Fruit fly (Drosophila melanogaster) whole organism, pupa: ENCODE data around the gene CG31848.

Source experiments
- CG10348 ChIP-seq: fragments of 200-800 bp; sonication (Bioruptor generic); IDR thresholded peaks from 2 replicates; pipeline ENCODE4 v1.3.6; 2022; ENCODE audit warnings: missing biosample characterization, missing genetic modification characterization
- CG12605 ChIP-seq: fragments of 200-800 bp; sonication (Bioruptor generic); IDR thresholded peaks from 2 replicates; pipeline ENCODE4 v1.3.6; 2022; ENCODE audit warnings: missing biosample characterization, missing genetic modification characterization
- CG13204 ChIP-seq: fragments of 200-800 bp; sonication (Bioruptor generic); optimal IDR thresholded peaks from 2 replicates; lab custom pipeline; 2018; ENCODE audit warnings: missing biosample characterization, mild to moderate bottlenecking, missing genetic modification characterization, moderate library complexity
- CG14655 ChIP-seq: fragments of 200-800 bp; sonication (Bioruptor generic); optimal IDR thresholded peaks from 3 replicates; lab custom pipeline; 2017; ENCODE audit warnings: mild to moderate bottlenecking, missing biosample characterization, missing genetic modification reagents, missing genetic modification characterization
- CG15710 ChIP-seq: fragments of 200-800 bp; sonication (Bioruptor generic); optimal IDR thresholded peaks from 2 replicates; lab custom pipeline; 2018; ENCODE audit warnings: missing biosample characterization, mild to moderate bottlenecking, missing genetic modification characterization, moderate library complexity
- CG17806 ChIP-seq: fragments of 200-800 bp; sonication (Bioruptor generic); optimal IDR thresholded peaks from 2 replicates; lab custom pipeline; 2018; ENCODE audit warnings: missing biosample characterization, mild to moderate bottlenecking, missing genetic modification characterization, moderate library complexity
- CG32121 ChIP-seq: fragments of 200-800 bp; sonication (Bioruptor generic); IDR thresholded peaks from 2 replicates; pipeline ENCODE4 v1.3.6; 2022; ENCODE audit warnings: missing biosample characterization, missing genetic modification characterization
- CG34367 ChIP-seq: fragments of 200-800 bp; sonication (Bioruptor generic); optimal IDR thresholded peaks from 2 replicates; lab custom pipeline; 2018; ENCODE audit warnings: missing biosample characterization, mild to moderate bottlenecking, missing genetic modification characterization
- CG4496 ChIP-seq: fragments of 200-800 bp; sonication (Bioruptor generic); IDR thresholded peaks from 3 replicates; pipeline ENCODE4 v1.3.6; 2022; ENCODE audit warnings: missing biosample characterization, missing genetic modification characterization
- CG8159 ChIP-seq: fragments of 200-800 bp; sonication (Bioruptor generic); optimal IDR thresholded peaks from 3 replicates; lab custom pipeline; 2018; ENCODE audit warnings: missing biosample characterization, mild to moderate bottlenecking, missing genetic modification characterization, moderate library complexity
- CG8301 ChIP-seq: fragments of 200-800 bp; sonication (Bioruptor generic); optimal IDR thresholded peaks from 2 replicates; lab custom pipeline; 2018; ENCODE audit warnings: missing biosample characterization, mild to moderate bottlenecking, missing genetic modification characterization
- CG9948 ChIP-seq: fragments of 200-800 bp; sonication (Bioruptor generic); optimal IDR thresholded peaks from 2 replicates; lab custom pipeline; 2018; ENCODE audit warnings: missing biosample characterization, mild to moderate bottlenecking, missing genetic modification characterization, moderate library complexity
- D1 ChIP-seq: fragments of 200-800 bp; sonication (Bioruptor generic); optimal IDR thresholded peaks from 2 replicates; lab custom pipeline; 2018; ENCODE audit warnings: missing biosample characterization, mild to moderate bottlenecking, missing genetic modification characterization, moderate library complexity
- EcR ChIP-seq: fragments of 200-800 bp; sonication (Bioruptor generic); optimal IDR thresholded peaks from 3 replicates; lab custom pipeline; 2019; ENCODE audit warnings: missing biosample characterization, missing genetic modification characterization, mild to moderate bottlenecking, moderate library complexity, missing genetic modification reagents
- Ets98B ChIP-seq: fragments of 200-800 bp; sonication (Bioruptor generic); IDR thresholded peaks from 2 replicates; pipeline ENCODE4 v1.3.6; 2022; ENCODE audit warnings: missing biosample characterization, missing genetic modification characterization
- Pif1A ChIP-seq: fragments of 200-800 bp; sonication (Bioruptor generic); optimal IDR thresholded peaks from 3 replicates; lab custom pipeline; 2016; ENCODE audit warnings: missing biosample characterization, missing genetic modification characterization
- Pif1B ChIP-seq: fragments of 200-800 bp; sonication (Bioruptor generic); optimal IDR thresholded peaks from 3 replicates; lab custom pipeline; 2016; ENCODE audit warnings: missing biosample characterization, missing genetic modification characterization
- Snoo ChIP-seq: fragments of 200-800 bp; sonication (Bioruptor generic); optimal IDR thresholded peaks from 3 replicates; lab custom pipeline; 2017; ENCODE audit warnings: missing biosample characterization, mild to moderate bottlenecking, missing genetic modification characterization, inconsistent platforms
- fd96Ca ChIP-seq: fragments of 200-800 bp; sonication (Bioruptor generic); IDR thresholded peaks from 3 replicates; pipeline ENCODE4 v1.3.6; 2022; ENCODE audit warnings: missing biosample characterization, missing genetic modification characterization
- gl ChIP-seq: fragments of 200-800 bp; sonication (Bioruptor generic); optimal IDR thresholded peaks from 2 replicates; lab custom pipeline; 2018; ENCODE audit warnings: missing biosample characterization, mild to moderate bottlenecking, missing genetic modification characterization
- rn ChIP-seq: fragments of 200-800 bp; sonication (Bioruptor generic); IDR thresholded peaks from 2 replicates; pipeline ENCODE4 v1.3.6; 2022; ENCODE audit warnings: missing biosample characterization, missing genetic modification characterization

CG31848 gene

DNA sequence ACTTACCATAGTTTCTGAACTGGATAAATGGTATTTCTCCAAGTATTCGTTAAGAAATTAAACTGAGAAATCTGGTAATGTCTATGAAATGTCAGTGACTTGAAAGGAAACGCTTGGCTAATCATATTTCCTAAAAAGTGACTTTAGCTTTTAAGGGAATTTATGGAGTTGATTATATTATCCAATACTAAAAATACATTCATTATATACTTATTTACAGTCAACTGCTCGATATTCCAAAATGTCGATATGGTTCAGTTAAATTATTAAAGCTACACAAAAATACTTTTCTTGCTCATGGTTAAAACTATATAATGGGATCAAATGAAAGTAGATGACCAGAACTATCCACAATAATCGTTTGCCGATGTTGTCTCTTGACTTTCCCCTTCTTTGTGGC is at the start of gene CG31848:
CG31848 (minus strand) TSS at position 101 of the 400 bp plus-strand sequence.
- TF ChIP-seq CG14655 (GFP tag; lab: Kevin White, UChicago) (no peak), Pif1A (GFP tag; lab: Kevin White, UChicago) (no peak), CG32121 (no peak), CG8159 (tag; lab: Kevin White, UChicago) (no peak), CG34367 (tag; lab: Kevin White, UChicago) (no peak), Snoo (tag; lab: Kevin White, UChicago) (no peak), fd96Ca (GFP tag; lab: Robert Waterston, UW) (no peak), CG13204 (GFP tag; lab: Kevin White, UChicago) (no peak), CG9948 (no peak)

- TF ChIP-seq CG8159 (tag; lab: Kevin White, UChicago) = no peak
- no peak for TF ChIP-seq CG15710
- no peak for TF ChIP-seq gl (tag; lab: Kevin White, UChicago)
- no peak for TF ChIP-seq CG14655 (GFP tag; lab: Kevin White, UChicago)
- TF ChIP-seq CG13204 (GFP tag; lab: Kevin White, UChicago) = no peak
- TF ChIP-seq CG10348 (GFP tag; lab: Robert Waterston, UW) = no peak
- TF ChIP-seq CG12605 (GFP tag; lab: Robert Waterston, UW) = no peak
- TF ChIP-seq Snoo (tag; lab: Kevin White, UChicago) = no peak
- no peak for TF ChIP-seq fd96Ca (GFP tag; lab: Robert Waterston, UW)
- TF ChIP-seq Pif1A (GFP tag; lab: Kevin White, UChicago) = no peak
- TF ChIP-seq rn (GFP tag; lab: Robert Waterston, UW) = no peak
- no peak for TF ChIP-seq CG4496
- TF ChIP-seq Pif1B (GFP tag; lab: Kevin White, UChicago) = no peak
- TF ChIP-seq, all 21 proteins: peak for 0
Observed at dm6 chr2L:13306655-13307054, 41.0 kb upstream of the CG31848 start, which contains the start of gene CG43779. Gene CG43779, minus strand, starts transcription at chr2L:13306755.

DNA sequence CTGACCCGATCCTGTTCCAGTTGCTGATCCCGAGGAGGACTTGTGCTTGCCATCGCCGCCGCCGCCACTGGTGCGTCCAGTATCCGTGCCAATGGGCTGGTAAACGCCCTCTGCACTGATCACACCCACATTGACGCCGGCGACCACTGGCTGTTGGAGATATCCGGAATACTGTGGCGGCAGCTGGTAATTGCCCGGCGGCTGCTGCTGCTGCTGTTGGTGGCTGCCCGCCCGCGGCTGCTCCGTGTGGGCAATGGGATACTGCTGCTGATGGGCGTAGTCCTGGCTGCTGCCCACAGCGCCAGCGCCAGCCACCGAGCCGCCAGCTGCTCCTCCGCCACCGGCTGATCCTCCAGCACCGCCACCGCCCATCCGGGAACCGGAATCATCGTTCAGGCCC is 39.3 kb upstream of the CG31848 start:
- TF ChIP-seq fd96Ca (GFP tag; lab: Robert Waterston, UW) (no peak), Snoo (tag; lab: Kevin White, UChicago) (no peak), Pif1A (GFP tag; lab: Kevin White, UChicago) (no peak), CG8159 (tag; lab: Kevin White, UChicago) (no peak), CG17806 (no peak), CG4496 (no peak), CG32121 (no peak), CG14655 (GFP tag; lab: Kevin White, UChicago) (no peak), CG9948 (no peak), CG13204 (GFP tag; lab: Kevin White, UChicago) (no peak), CG8301 (tag; lab: Kevin White, UChicago) (no peak), CG34367 (tag; lab: Kevin White, UChicago) (no peak), CG15710 (no peak), rn (GFP tag; lab: Robert Waterston, UW) (no peak), D1 (tag; lab: Kevin White, UChicago) (no peak), Ets98B (GFP tag; lab: Robert Waterston, UW) (no peak), gl (tag; lab: Kevin White, UChicago) (no peak)

DNA sequence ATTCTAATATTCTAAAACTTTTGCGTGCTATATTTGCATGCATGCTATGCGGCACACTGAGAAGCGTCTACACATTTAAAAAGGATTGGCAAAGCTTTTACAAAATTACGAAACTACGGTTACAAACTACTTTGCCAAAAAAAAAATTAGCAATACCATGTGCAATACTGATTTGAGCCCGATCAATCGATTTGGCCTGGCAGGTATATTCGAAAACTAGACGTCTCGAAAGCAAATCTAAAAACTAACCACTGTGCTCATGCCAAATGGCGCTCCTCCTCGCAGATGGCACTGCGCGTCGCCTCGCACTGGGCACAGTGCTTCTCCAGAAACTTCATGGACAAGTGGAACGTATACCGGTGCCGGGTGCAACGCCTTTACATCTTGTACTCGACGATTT is 38.8 kb upstream of the CG31848 start, which contains the start of gene CG16825:
CG16825 (plus strand) TSS at position 301 of the 400 bp plus-strand sequence.
- no peak for TF ChIP-seq Snoo (tag; lab: Kevin White, UChicago)
- TF ChIP-seq Ets98B (GFP tag; lab: Robert Waterston, UW) = no peak
- TF ChIP-seq rn (GFP tag; lab: Robert Waterston, UW) = no peak
- no peak for TF ChIP-seq D1 (tag; lab: Kevin White, UChicago)
- no peak for TF ChIP-seq CG17806
- TF ChIP-seq CG34367 (tag; lab: Kevin White, UChicago) = no peak
- TF ChIP-seq CG15710 = no peak
- TF ChIP-seq CG10348 (GFP tag; lab: Robert Waterston, UW) = no peak
- TF ChIP-seq CG4496 = no peak
- TF ChIP-seq fd96Ca (GFP tag; lab: Robert Waterston, UW) = no peak
- TF ChIP-seq CG8159 (tag; lab: Kevin White, UChicago) = no peak
- TF ChIP-seq CG8301 (tag; lab: Kevin White, UChicago) = no peak
- no peak for TF ChIP-seq CG9948
- no peak for TF ChIP-seq EcR
- no peak for TF ChIP-seq gl (tag; lab: Kevin White, UChicago)

DNA sequence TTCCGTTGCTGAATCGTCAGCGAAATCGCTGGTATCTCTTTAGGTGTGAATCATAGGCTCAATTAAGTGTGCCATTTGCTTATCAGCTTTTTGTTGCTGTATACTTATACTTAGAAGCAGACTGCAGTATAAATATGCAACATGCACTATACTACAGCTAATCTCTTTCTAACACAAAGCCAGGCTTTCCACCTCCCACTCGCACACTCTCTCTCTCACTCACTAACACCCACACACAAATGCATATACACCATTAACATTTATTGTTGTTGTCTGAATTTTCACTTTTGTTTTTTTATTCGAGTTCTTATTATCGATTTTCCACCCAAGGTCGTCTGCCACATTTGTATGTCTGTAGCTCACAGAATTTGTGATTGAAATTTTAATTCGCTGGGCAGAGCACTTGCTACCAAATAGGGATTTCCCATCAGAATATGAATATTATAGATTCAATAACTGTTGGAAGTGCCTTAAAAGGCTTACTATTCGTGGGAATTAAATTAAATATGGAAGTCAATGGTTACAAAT is 31.1 kb upstream of the CG31848 start:
- TF ChIP-seq CG32121 = no peak
- no peak for TF ChIP-seq CG15710
- TF ChIP-seq gl (tag; lab: Kevin White, UChicago) = no peak
- no peak for TF ChIP-seq CG9948
- no peak for TF ChIP-seq EcR
- TF ChIP-seq CG34367 (tag; lab: Kevin White, UChicago) = no peak
- no peak for TF ChIP-seq Ets98B (GFP tag; lab: Robert Waterston, UW)
- no peak for TF ChIP-seq CG10348 (GFP tag; lab: Robert Waterston, UW)
- TF ChIP-seq Snoo (tag; lab: Kevin White, UChicago) = no peak
- no peak for TF ChIP-seq CG4496
- no peak for TF ChIP-seq CG13204 (GFP tag; lab: Kevin White, UChicago)
- TF ChIP-seq rn (GFP tag; lab: Robert Waterston, UW) = no peak
- no peak for TF ChIP-seq CG12605 (GFP tag; lab: Robert Waterston, UW)
- TF ChIP-seq CG8159 (tag; lab: Kevin White, UChicago) = no peak
